Worm (Caenorhabditis elegans) whole organism, young adult: ENCODE measurements around the gene phy-2.

Experiments used
- lsy-27 ChIP-seq: sonication (generic microtip); optimal IDR thresholded peaks from 2 replicates; lab custom pipeline; 2017; ENCODE audit warnings: missing genetic modification characterization, mild to moderate bottlenecking, missing compliant biosample characterization, antibody characterized with exemption, missing genotype, borderline replicate concordance; ENCODE audit not compliant: insufficient read depth
- rec-8 ChIP-seq, 2 experiments: sonication (generic microtip); optimal IDR thresholded peaks; 2 replicates each; lab custom pipeline; 2016; ENCODE audit warnings: mild to moderate bottlenecking in 2 of 2, missing genetic modification characterization in 2 of 2, missing genetic modification reagents in 2 of 2, missing genotype in 2 of 2, missing biosample characterization in 1 of 2, missing compliant biosample characterization in 1 of 2, moderate library complexity in 1 of 2
- unc-62 ChIP-seq: fragments of 150-350 bp; optimal IDR thresholded peaks from 2 replicates; lab custom pipeline; 2014; ENCODE audit warnings: missing biosample characterization, missing genetic modification reagents, missing genetic modification characterization

ce11 chrIV:12167944-12168343 is 47.8 kb downstream of the phy-2 start, which contains the start of gene F20B10.3:
- TF ChIP-seq lsy-27 (no peak), unc-62 (GFP tag; lab: Kevin White, UChicago) (no peak), rec-8 (tag; optimal IDR thresholded peaks at IDR 0.05; lab: Kevin White, UChicago) (no peak)
